Worm (Caenorhabditis elegans): Measurements from ENCODE around the gene F45E1.5.

DNA sequence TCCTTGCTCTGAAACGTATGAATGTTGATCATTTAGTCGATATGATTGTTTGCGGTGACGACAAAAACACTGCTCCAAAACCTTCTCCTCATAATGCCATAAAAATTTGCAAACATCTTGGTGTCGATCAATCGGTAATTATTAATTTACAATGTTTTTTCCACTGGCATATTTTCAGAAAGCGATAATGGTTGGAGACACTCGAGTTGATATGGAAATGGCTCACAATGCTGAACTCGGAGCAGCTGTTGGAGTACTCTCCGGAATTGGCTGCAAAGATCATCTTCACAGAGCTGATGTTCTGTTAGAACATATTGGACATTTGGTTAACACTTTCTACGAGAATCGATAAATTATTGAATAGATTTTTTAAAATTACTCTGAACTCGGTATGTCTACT, 12.0 kb downstream of the F45E1.5 start:
- TF ChIP-seq flt-1 (GFP tag; IDR thresholded peaks at IDR 0.05) (no peak), ref-1 (GFP tag; conservative IDR thresholded peaks at IDR 0.05) (no peak), klf-2 (GFP tag; conservative IDR thresholded peaks at IDR 0.05) (no peak), cog-1 (tag; optimal IDR thresholded peaks at IDR 0.05) (no peak), tab-1 (GFP tag; IDR thresholded peaks at IDR 0.05) (no peak), ztf-29 (GFP tag; IDR thresholded peaks at IDR 0.05) (no peak)
